Worm (Caenorhabditis elegans) whole organism, young adult: ENCODE measurements around the gene dao-2.

ENCODE experiments used
- B0035.1 ChIP-seq: sonication (generic microtip); optimal IDR thresholded peaks from 2 replicates; lab custom pipeline; 2016; ENCODE audit warnings: missing genetic modification characterization, mild to moderate bottlenecking, missing compliant biosample characterization, missing genotype, missing genetic modification reagents
- B0336.3 ChIP-seq: fragments of 200-800 bp; sonication (Bioruptor generic); IDR thresholded peaks from 2 replicates; pipeline ENCODE4 v1.3.6; 2022; ENCODE audit warnings: missing genetic modification characterization, missing compliant biosample characterization
- C06A6.2 ChIP-seq: fragments of 200-800 bp; sonication (Bioruptor generic); conservative IDR thresholded peaks from 2 replicates; pipeline ENCODE4 v1.3.6; 2022; ENCODE audit warnings: missing genetic modification characterization, missing compliant biosample characterization
- T26A5.8 ChIP-seq: sonication (generic microtip); optimal IDR thresholded peaks from 2 replicates; lab custom pipeline; 2016; ENCODE audit warnings: missing genetic modification characterization, missing compliant biosample characterization
- Y56A3A.18 ChIP-seq: fragments of 200-800 bp; sonication (Bioruptor generic); IDR thresholded peaks from 2 replicates; pipeline ENCODE4 v1.3.6; 2022; ENCODE audit warnings: missing genetic modification reagents, missing genetic modification characterization, missing compliant biosample characterization
- Y67H2A.10 ChIP-seq: fragments of 200-800 bp; sonication (Bioruptor generic); conservative IDR thresholded peaks from 2 replicates; pipeline ENCODE4 v1.3.6; 2022; ENCODE audit warnings: missing genetic modification reagents, missing genetic modification characterization, missing compliant biosample characterization
- akir-1 ChIP-seq: fragments of 200-800 bp; sonication (Bioruptor generic); optimal IDR thresholded peaks from 2 replicates; lab custom pipeline; 2018; ENCODE audit warnings: mild to moderate bottlenecking, missing genetic modification characterization, moderate library complexity, missing compliant biosample characterization
- aptf-2 ChIP-seq: fragments of 200-800 bp; sonication (Bioruptor generic); conservative IDR thresholded peaks from 2 replicates; pipeline ENCODE4 v1.3.6; 2022; ENCODE audit warnings: missing genetic modification reagents, missing genetic modification characterization, missing compliant biosample characterization
- aptf-3 ChIP-seq: fragments of 200-800 bp; sonication (Bioruptor generic); IDR thresholded peaks from 2 replicates; pipeline ENCODE4 v1.3.6; 2022; ENCODE audit warnings: missing genetic modification characterization, missing compliant biosample characterization
- attf-3 ChIP-seq: fragments of 200-800 bp; sonication (Bioruptor generic); conservative IDR thresholded peaks from 2 replicates; pipeline ENCODE4 v1.3.6; 2022; ENCODE audit warnings: missing genetic modification reagents, missing genetic modification characterization, missing compliant biosample characterization
- attf-5 ChIP-seq: fragments of 200-800 bp; sonication (Bioruptor generic); optimal IDR thresholded peaks from 2 replicates; lab custom pipeline; 2018; ENCODE audit warnings: mild to moderate bottlenecking, missing genetic modification characterization, missing compliant biosample characterization
- bed-2 ChIP-seq: fragments of 200-800 bp; sonication (Bioruptor generic); IDR thresholded peaks from 2 replicates; pipeline ENCODE4 v1.3.6; 2022; ENCODE audit warnings: missing genetic modification reagents, missing genetic modification characterization, missing compliant biosample characterization
- ccch-3 ChIP-seq: fragments of 200-800 bp; sonication (Bioruptor generic); optimal IDR thresholded peaks from 2 replicates; lab custom pipeline; 2018; ENCODE audit warnings: mild to moderate bottlenecking, missing genetic modification characterization, missing compliant biosample characterization
- ceh-40 ChIP-seq: fragments of 200-800 bp; sonication (Bioruptor generic); IDR thresholded peaks from 2 replicates; pipeline ENCODE4 v1.3.6; 2022; ENCODE audit warnings: missing genetic modification characterization, missing compliant biosample characterization
- ceh-58 ChIP-seq: fragments of 200-800 bp; sonication (Bioruptor generic); IDR thresholded peaks from 2 replicates; pipeline ENCODE4 v1.3.6; 2022; ENCODE audit warnings: missing genetic modification characterization, missing compliant biosample characterization
- dox-1 ChIP-seq: fragments of 200-800 bp; sonication (Bioruptor generic); IDR thresholded peaks from 2 replicates; pipeline ENCODE4 v1.3.6; 2022; ENCODE audit warnings: missing genetic modification reagents, missing genetic modification characterization, missing compliant biosample characterization
- dpff-1 ChIP-seq: sonication (generic microtip); optimal IDR thresholded peaks from 2 replicates; lab custom pipeline; 2017; ENCODE audit warnings: mild to moderate bottlenecking, missing genetic modification characterization, missing compliant biosample characterization
- egl-18 ChIP-seq: fragments of 200-800 bp; sonication (Bioruptor generic); IDR thresholded peaks from 2 replicates; pipeline ENCODE4 v1.3.6; 2022; ENCODE audit warnings: missing genetic modification reagents, missing genetic modification characterization, missing compliant biosample characterization
- egl-44 ChIP-seq: fragments of 200-800 bp; sonication (Bioruptor generic); IDR thresholded peaks from 2 replicates; pipeline ENCODE4 v1.3.6; 2022; ENCODE audit warnings: missing genetic modification reagents, missing genetic modification characterization, missing compliant biosample characterization
- ekl-4 ChIP-seq: fragments of 200-800 bp; sonication (Bioruptor generic); IDR thresholded peaks from 2 replicates; pipeline ENCODE4 v1.3.6; 2022; ENCODE audit warnings: missing genetic modification reagents, missing genetic modification characterization, missing compliant biosample characterization
- fkh-3 ChIP-seq: sonication (generic microtip); optimal IDR thresholded peaks from 2 replicates; lab custom pipeline; 2016; ENCODE audit warnings: mild to moderate bottlenecking, missing genetic modification characterization, missing compliant biosample characterization
- gei-17 ChIP-seq: fragments of 200-800 bp; sonication (Bioruptor generic); optimal IDR thresholded peaks from 2 replicates; lab custom pipeline; 2018; ENCODE audit warnings: mild to moderate bottlenecking, missing genetic modification characterization, missing compliant biosample characterization
- hmg-1.2 ChIP-seq: fragments of 200-800 bp; sonication (Bioruptor generic); IDR thresholded peaks from 2 replicates; pipeline ENCODE4 v1.3.6; 2022; ENCODE audit warnings: missing genetic modification reagents, missing genetic modification characterization, missing compliant biosample characterization
- hmg-20 ChIP-seq: fragments of 200-800 bp; sonication (Bioruptor generic); IDR thresholded peaks from 2 replicates; pipeline ENCODE4 v1.3.6; 2022; ENCODE audit warnings: missing genetic modification reagents, missing genetic modification characterization, missing compliant biosample characterization
- lag-1 ChIP-seq: fragments of 200-800 bp; sonication (Bioruptor generic); IDR thresholded peaks from 2 replicates; pipeline ENCODE4 v1.3.6; 2022; ENCODE audit warnings: missing genetic modification reagents, missing genetic modification characterization, missing compliant biosample characterization
- let-526 ChIP-seq: fragments of 200-800 bp; sonication (Bioruptor generic); IDR thresholded peaks from 2 replicates; pipeline ENCODE4 v1.3.6; 2022; ENCODE audit warnings: missing genetic modification reagents, missing genetic modification characterization, missing compliant biosample characterization
- let-607 ChIP-seq, 2 experiments: fragments of 200-800 bp in 1 of 2; sonication (Bioruptor generic) in 1 of 2; sonication (generic microtip) in 1 of 2; optimal IDR thresholded peaks; 2 replicates each; lab custom pipeline; 2016 to 2018; ENCODE audit warnings: mild to moderate bottlenecking in 2 of 2, missing compliant biosample characterization in 2 of 2, missing genetic modification characterization in 2 of 2, moderate library complexity in 2 of 2, missing genotype in 1 of 2
- lin-40 ChIP-seq: sonication (generic microtip); optimal IDR thresholded peaks from 2 replicates; lab custom pipeline; 2016; ENCODE audit warnings: missing genetic modification characterization, mild to moderate bottlenecking, missing compliant biosample characterization, missing genotype, missing genetic modification reagents
- lin-54 ChIP-seq: fragments of 200-800 bp; sonication (Bioruptor generic); optimal IDR thresholded peaks from 2 replicates; lab custom pipeline; 2018; ENCODE audit warnings: mild to moderate bottlenecking, missing genetic modification characterization, missing compliant biosample characterization
- lir-1 ChIP-seq: fragments of 200-800 bp; sonication (Bioruptor generic); conservative IDR thresholded peaks from 2 replicates; pipeline ENCODE4 v1.3.6; 2022; ENCODE audit warnings: missing genetic modification reagents, missing genetic modification characterization, missing compliant biosample characterization
- madf-3 ChIP-seq: fragments of 200-800 bp; sonication (Bioruptor generic); IDR thresholded peaks from 2 replicates; pipeline ENCODE4 v1.3.6; 2022; ENCODE audit warnings: missing genetic modification reagents, missing genetic modification characterization, missing compliant biosample characterization
- madf-6 ChIP-seq: fragments of 200-800 bp; sonication (Bioruptor generic); IDR thresholded peaks from 2 replicates; pipeline ENCODE4 v1.3.6; 2022; ENCODE audit warnings: missing genetic modification reagents, missing genetic modification characterization, missing compliant biosample characterization
- madf-8 ChIP-seq: fragments of 200-800 bp; sonication (Bioruptor generic); conservative IDR thresholded peaks from 2 replicates; pipeline ENCODE4 v1.3.6; 2022; ENCODE audit warnings: missing genetic modification reagents, missing genetic modification characterization, missing compliant biosample characterization
- mcd-1 ChIP-seq: fragments of 200-800 bp; sonication (Bioruptor generic); IDR thresholded peaks from 2 replicates; pipeline ENCODE4 v1.3.6; 2022; ENCODE audit warnings: missing genetic modification reagents, missing genetic modification characterization, missing compliant biosample characterization
- mel-28 ChIP-seq: sonication (generic microtip); optimal IDR thresholded peaks from 2 replicates; lab custom pipeline; 2016; ENCODE audit warnings: borderline replicate concordance, mild to moderate bottlenecking, missing genetic modification characterization, missing compliant biosample characterization
- nfya-1 ChIP-seq: sonication (generic microtip); optimal IDR thresholded peaks from 2 replicates; lab custom pipeline; 2017; ENCODE audit warnings: antibody characterized with exemption, missing compliant biosample characterization, missing genetic modification characterization, borderline replicate concordance; ENCODE audit not compliant: insufficient read depth
- nhr-179 ChIP-seq: sonication (generic microtip); optimal IDR thresholded peaks from 2 replicates; lab custom pipeline; 2016; ENCODE audit warnings: mild to moderate bottlenecking, missing genetic modification characterization, missing compliant biosample characterization
- nhr-80 ChIP-seq: sonication (generic microtip); optimal IDR thresholded peaks from 2 replicates; lab custom pipeline; 2016; ENCODE audit warnings: missing genetic modification characterization, missing compliant biosample characterization
- nhr-90 ChIP-seq: sonication (generic microtip); optimal IDR thresholded peaks from 2 replicates; lab custom pipeline; 2016; ENCODE audit warnings: missing genotype, mild to moderate bottlenecking, missing genetic modification characterization, missing compliant biosample characterization
- rpc-1 ChIP-seq, 2 experiments: fragments of 150-350 bp in 1 of 2; sonication (generic microtip) in 1 of 2; optimal IDR thresholded peaks; 2 replicates each; lab custom pipeline; 2014 to 2018; ENCODE audit warnings: missing biosample characterization in 1 of 2, missing genetic modification characterization in 1 of 2, missing genetic modification reagents in 1 of 2, missing genotype in 1 of 2
- sdz-38 ChIP-seq: sonication (generic microtip); optimal IDR thresholded peaks from 2 replicates; lab custom pipeline; 2016; ENCODE audit warnings: missing genotype, missing genetic modification characterization, missing compliant biosample characterization
- sea-2 ChIP-seq: fragments of 200-800 bp; sonication (Bioruptor generic); IDR thresholded peaks from 2 replicates; pipeline ENCODE4 v1.3.6; 2022; ENCODE audit warnings: missing genetic modification characterization, missing compliant biosample characterization
- snpc-4 ChIP-seq, 5 experiments: fragments of 150-350 bp in 1 of 5; sonication (generic microtip) in 4 of 5; optimal IDR thresholded peaks; 2 replicates each; lab custom pipeline; 2014 to 2018; ENCODE audit warnings: missing genetic modification characterization in 5 of 5, missing biosample characterization in 3 of 5, antibody characterized with exemption in 2 of 5, mild to moderate bottlenecking in 2 of 5, missing compliant biosample characterization in 2 of 5, missing genotype in 2 of 5, moderate library complexity in 2 of 5, missing genetic modification reagents in 1 of 5
- somi-1 ChIP-seq: fragments of 200-800 bp; sonication (Bioruptor generic); optimal IDR thresholded peaks from 2 replicates; lab custom pipeline; 2018; ENCODE audit warnings: mild to moderate bottlenecking, missing genetic modification characterization, missing compliant biosample characterization
- unc-130 ChIP-seq: sonication (generic microtip); optimal IDR thresholded peaks from 2 replicates; lab custom pipeline; 2016; ENCODE audit warnings: missing genetic modification reagents, missing genetic modification characterization, missing compliant biosample characterization
- xnd-1 ChIP-seq: sonication (generic microtip); optimal IDR thresholded peaks from 2 replicates; lab custom pipeline; 2016; ENCODE audit warnings: missing genotype, missing genetic modification reagents, missing genetic modification characterization, missing compliant biosample characterization
- ztf-22 ChIP-seq: fragments of 200-800 bp; sonication (Bioruptor generic); optimal IDR thresholded peaks from 2 replicates; lab custom pipeline; 2018; ENCODE audit warnings: mild to moderate bottlenecking, missing genetic modification characterization, moderate library complexity, missing compliant biosample characterization
- ztf-6 ChIP-seq: fragments of 200-800 bp; sonication (Bioruptor generic); IDR thresholded peaks from 2 replicates; pipeline ENCODE4 v1.3.6; 2022; ENCODE audit warnings: missing genetic modification reagents, missing genetic modification characterization, missing compliant biosample characterization

Gene dao-2

ce11 chrII:4603035-4603434 lies 40.3 kb downstream of the dao-2 start, which contains the start of gene F35D11.4:
Gene F35D11.4, plus strand, starts transcription at chrII:4603427.
- TF ChIP-seq somi-1 (GFP tag; lab: Kevin White, UChicago) (no peak), lin-54 (peak; percentile 88), dox-1 (GFP tag; lab: Robert Waterston, UW) (no peak), ztf-6 (GFP tag; lab: Robert Waterston, UW) (no peak; the same call in 1 of the 2 replicates), Y56A3A.18 (no peak), aptf-2 (peak; percentile 88), sdz-38 (tag; lab: Kevin White, UChicago) (no peak), xnd-1 (peak; percentile 64), attf-3 (GFP tag; lab: Robert Waterston, UW) (no peak; the same call in 1 of the 2 replicates), egl-44 (GFP tag; lab: Robert Waterston, UW) (no peak), let-526 (GFP tag; lab: Robert Waterston, UW) (0 out of 2 replicates have a peak, but pooled peaks have one; percentile 64), T26A5.8 (tag; lab: Kevin White, UChicago) (no peak), nfya-1 (tag; lab: Kevin White, UChicago) (no peak), madf-8 (GFP tag; lab: Robert Waterston, UW) (peak; percentile 78), lir-1 (GFP tag; lab: Robert Waterston, UW) (0 out of 2 replicates have a peak, but pooled peaks have one; percentile 51), gei-17 (GFP tag; lab: Kevin White, UChicago) (no peak), mel-28 (no peak), hmg-20 (GFP tag; lab: Robert Waterston, UW) (no peak), aptf-3 (GFP tag; lab: Robert Waterston, UW) (no peak), nhr-90 (tag; lab: Kevin White, UChicago) (no peak), attf-5 (GFP tag; lab: Kevin White, UChicago) (peak; percentile 48), dpff-1 (tag; lab: Kevin White, UChicago) (no peak), B0336.3 (peak; percentile 47; the same call in 1 of the 2 replicates), egl-18 (GFP tag; lab: Robert Waterston, UW) (no peak), nhr-80 (peak; percentile 29), ekl-4 (GFP tag; lab: Robert Waterston, UW) (0 out of 2 replicates have a peak, but pooled peaks have one; percentile 12), bed-2 (GFP tag; lab: Robert Waterston, UW) (peak; percentile 88), akir-1 (no peak), ztf-22 (GFP tag; lab: Kevin White, UChicago) (no peak), fkh-3 (tag; lab: Kevin White, UChicago) (no peak), mcd-1 (peak; percentile 75), Y67H2A.10 (GFP tag; lab: Robert Waterston, UW) (0 out of 2 replicates have a peak, but pooled peaks have one; percentile 21), lag-1 (GFP tag; lab: Robert Waterston, UW) (no peak), C06A6.2 (GFP tag; lab: Robert Waterston, UW) (no peak), lin-40 (tag; lab: Kevin White, UChicago) (peak; percentile 51), rpc-1 (optimal IDR thresholded peaks at IDR 0.05; lab: Kevin White, UChicago) (no peak), rpc-1 (tag; optimal IDR thresholded peaks at IDR 0.05; lab: Kevin White, UChicago) (no peak), ccch-3 (GFP tag; lab: Kevin White, UChicago) (no peak), nhr-179 (tag; lab: Kevin White, UChicago) (no peak), B0035.1 (tag; lab: Kevin White, UChicago) (no peak), snpc-4 (GFP tag; optimal IDR thresholded peaks at IDR 0.05; lab: Kevin White, UChicago) (no peak), snpc-4 (tag; optimal IDR thresholded peaks at IDR 0.05; lab: Kevin White, UChicago) (peak in 3 of 4 experiments; percentile 10 to 52 (median 27)), ceh-40 (no peak), unc-130 (GFP tag; lab: Kevin White, UChicago) (peak; percentile 86), madf-6 (GFP tag; lab: Robert Waterston, UW) (peak; percentile 93), hmg-1.2 (GFP tag; lab: Robert Waterston, UW) (peak; percentile 46), madf-3 (no peak), sea-2 (no peak), let-607 (tag; optimal IDR thresholded peaks at IDR 0.05; lab: Kevin White, UChicago) (peak in 1 of 2 experiments; percentile 46), ceh-58 (GFP tag; lab: Robert Waterston, UW) (no peak)
